Worm (Caenorhabditis elegans) whole organism, early embryonic: ENCODE measurements around the gene str-38.

Experiments used
- B0310.2 ChIP-seq: sonication (generic microtip); optimal IDR thresholded peaks from 2 replicates; lab custom pipeline; 2016; ENCODE audit warnings: mild to moderate bottlenecking, missing genetic modification characterization, missing compliant biosample characterization
- F13C5.2 ChIP-seq: sonication (generic microtip); optimal IDR thresholded peaks from 2 replicates; lab custom pipeline; 2017; ENCODE audit warnings: mild to moderate bottlenecking, missing genetic modification characterization, inconsistent platforms, missing compliant biosample characterization
- aly-1 ChIP-seq: sonication (generic microtip); optimal IDR thresholded peaks from 2 replicates; lab custom pipeline; 2016; ENCODE audit warnings: missing genetic modification characterization, missing compliant biosample characterization
- ama-1 ChIP-seq: fragments of 150-350 bp; optimal IDR thresholded peaks from 2 replicates; lab custom pipeline; 2014
- ceh-13 ChIP-seq: fragments of 200-800 bp; sonication (Bioruptor generic); optimal IDR thresholded peaks from 2 replicates; lab custom pipeline; 2018; ENCODE audit warnings: mild to moderate bottlenecking, missing genetic modification characterization, missing compliant biosample characterization
- ceh-36 ChIP-seq: sonication (generic microtip); optimal IDR thresholded peaks from 2 replicates; lab custom pipeline; 2016; ENCODE audit warnings: missing genetic modification characterization, inconsistent platforms, missing compliant biosample characterization
- ets-7 ChIP-seq: sonication (generic microtip); optimal IDR thresholded peaks from 2 replicates; lab custom pipeline; 2016; ENCODE audit warnings: missing genotype, missing genetic modification characterization, missing compliant biosample characterization
- flt-1 ChIP-seq: fragments of 200-800 bp; sonication (Bioruptor generic); IDR thresholded peaks from 2 replicates; pipeline ENCODE4 v1.3.6; 2022; ENCODE audit warnings: missing genetic modification characterization, missing compliant biosample characterization
- hmbx-1 ChIP-seq: sonication (generic microtip); optimal IDR thresholded peaks from 2 replicates; lab custom pipeline; 2016; ENCODE audit warnings: mild to moderate bottlenecking, missing genetic modification characterization, missing compliant biosample characterization
- hmg-4 ChIP-seq: fragments of 200-800 bp; sonication (Bioruptor generic); optimal IDR thresholded peaks from 2 replicates; lab custom pipeline; 2018; ENCODE audit warnings: mild to moderate bottlenecking, missing genetic modification characterization, missing compliant biosample characterization
- hnd-1 ChIP-seq: sonication (generic microtip); optimal IDR thresholded peaks from 2 replicates; lab custom pipeline; 2016; ENCODE audit warnings: missing genetic modification characterization, missing compliant biosample characterization
- pes-1 ChIP-seq: fragments of 200-800 bp; sonication (Bioruptor generic); IDR thresholded peaks from 2 replicates; pipeline ENCODE4 v1.3.6; 2022; ENCODE audit warnings: missing genetic modification reagents, missing genetic modification characterization, missing compliant biosample characterization
- scrt-1 ChIP-seq: fragments of 200-800 bp; sonication (Bioruptor generic); IDR thresholded peaks from 2 replicates; pipeline ENCODE4 v1.3.6; 2022; ENCODE audit warnings: missing genetic modification characterization, missing compliant biosample characterization
- sea-1 ChIP-seq: fragments of 200-800 bp; sonication (Bioruptor generic); conservative IDR thresholded peaks from 2 replicates; pipeline ENCODE4 v1.3.6; 2022; ENCODE audit warnings: missing genetic modification characterization, missing compliant biosample characterization
- tbx-11 ChIP-seq: fragments of 200-800 bp; sonication (Bioruptor generic); IDR thresholded peaks from 2 replicates; pipeline ENCODE4 v1.3.6; 2022; ENCODE audit warnings: missing genetic modification characterization, missing compliant biosample characterization
- tbx-37 ChIP-seq: fragments of 200-800 bp; sonication (Bioruptor generic); conservative IDR thresholded peaks from 2 replicates; pipeline ENCODE4 v1.3.6; 2022; ENCODE audit warnings: missing genetic modification reagents, missing genetic modification characterization, missing compliant biosample characterization
- tra-4 ChIP-seq: sonication (generic microtip); optimal IDR thresholded peaks from 2 replicates; lab custom pipeline; 2017; ENCODE audit warnings: missing genetic modification characterization, missing compliant biosample characterization

The str-38 gene

ce11 chrV:15712385-15712784, 19.7 kb downstream of the str-38 start:
- TF ChIP-seq hnd-1 (tag; lab: Kevin White, UChicago) (no peak), sea-1 (GFP tag; lab: Robert Waterston, UW) (no peak), ama-1 (lab: Kevin White, UChicago) (no peak), hmg-4 (GFP tag; lab: Kevin White, UChicago) (no peak), flt-1 (GFP tag; lab: Robert Waterston, UW) (no peak), F13C5.2 (tag; lab: Kevin White, UChicago) (no peak), pes-1 (GFP tag; lab: Robert Waterston, UW) (no peak), B0310.2 (tag; lab: Kevin White, UChicago) (no peak), tbx-11 (GFP tag; lab: Robert Waterston, UW) (no peak), ets-7 (no peak), scrt-1 (GFP tag; lab: Robert Waterston, UW) (no peak), tra-4 (tag; lab: Kevin White, UChicago) (no peak), aly-1 (no peak), hmbx-1 (no peak), ceh-36 (tag; lab: Kevin White, UChicago) (no peak), tbx-37 (no peak), ceh-13 (GFP tag; lab: Kevin White, UChicago) (no peak)

- TF ChIP-seq ceh-13 (GFP tag; lab: Kevin White, UChicago) (no peak), scrt-1 (GFP tag; lab: Robert Waterston, UW) (no peak), ama-1 (lab: Kevin White, UChicago) (no peak), hnd-1 (tag; lab: Kevin White, UChicago) (no peak), sea-1 (GFP tag; lab: Robert Waterston, UW) (no peak), F13C5.2 (tag; lab: Kevin White, UChicago) (no peak), aly-1 (no peak), tbx-37 (no peak), hmbx-1 (no peak), tbx-11 (GFP tag; lab: Robert Waterston, UW) (no peak), hmg-4 (GFP tag; lab: Kevin White, UChicago) (no peak), flt-1 (GFP tag; lab: Robert Waterston, UW) (no peak), ceh-36 (tag; lab: Kevin White, UChicago) (no peak), tra-4 (tag; lab: Kevin White, UChicago) (no peak), B0310.2 (tag; lab: Kevin White, UChicago) (no peak)
Observed at ce11 chrV:15711898-15712297, 20.2 kb downstream of the str-38 start, which contains the start of gene str-101. Gene str-101 (minus strand): TSS chrV:15711998.

ce11 chrV:15710401-15710800, 21.7 kb downstream of the str-38 start, which contains the start of gene Y6E2A.1:
Gene Y6E2A.1 (minus strand): TSS chrV:15710501.
- TF ChIP-seq tra-4 (tag; lab: Kevin White, UChicago), result no peak
- no peak for TF ChIP-seq hmg-4 (GFP tag; lab: Kevin White, UChicago)
- TF ChIP-seq aly-1, result no peak
- no peak for TF ChIP-seq scrt-1 (GFP tag; lab: Robert Waterston, UW)
- TF ChIP-seq pes-1 (GFP tag; lab: Robert Waterston, UW), result no peak
- TF ChIP-seq F13C5.2 (tag; lab: Kevin White, UChicago), result no peak
- no peak for TF ChIP-seq ama-1 (lab: Kevin White, UChicago)
- no peak for TF ChIP-seq ceh-13 (GFP tag; lab: Kevin White, UChicago)
- TF ChIP-seq hnd-1 (tag; lab: Kevin White, UChicago), result no peak
- TF ChIP-seq ets-7, result no peak
- no peak for TF ChIP-seq B0310.2 (tag; lab: Kevin White, UChicago)
- TF ChIP-seq hmbx-1, result no peak
- no peak for TF ChIP-seq sea-1 (GFP tag; lab: Robert Waterston, UW)
- no peak for TF ChIP-seq tbx-37
- no peak for TF ChIP-seq ceh-36 (tag; lab: Kevin White, UChicago)
- no peak for TF ChIP-seq flt-1 (GFP tag; lab: Robert Waterston, UW)
- no peak for TF ChIP-seq tbx-11 (GFP tag; lab: Robert Waterston, UW)

ce11 chrV:15707982-15708381, 24.1 kb downstream of the str-38 start:
- TF ChIP-seq aly-1 (no peak), ets-7 (no peak), ceh-36 (tag; lab: Kevin White, UChicago) (no peak), sea-1 (GFP tag; lab: Robert Waterston, UW) (no peak), scrt-1 (GFP tag; lab: Robert Waterston, UW) (no peak), tbx-37 (no peak), tra-4 (tag; lab: Kevin White, UChicago) (no peak), F13C5.2 (tag; lab: Kevin White, UChicago) (no peak), hnd-1 (tag; lab: Kevin White, UChicago) (no peak), ama-1 (lab: Kevin White, UChicago) (no peak), flt-1 (GFP tag; lab: Robert Waterston, UW) (no peak), hmg-4 (GFP tag; lab: Kevin White, UChicago) (no peak)

- no peak for TF ChIP-seq F13C5.2 (tag; lab: Kevin White, UChicago)
- no peak for TF ChIP-seq B0310.2 (tag; lab: Kevin White, UChicago)
- no peak for TF ChIP-seq flt-1 (GFP tag; lab: Robert Waterston, UW)
- no peak for TF ChIP-seq tra-4 (tag; lab: Kevin White, UChicago)
- TF ChIP-seq sea-1 (GFP tag; lab: Robert Waterston, UW), result no peak
- TF ChIP-seq ama-1 (lab: Kevin White, UChicago), result no peak
- no peak for TF ChIP-seq hmbx-1
- TF ChIP-seq hnd-1 (tag; lab: Kevin White, UChicago), result no peak
- no peak for TF ChIP-seq hmg-4 (GFP tag; lab: Kevin White, UChicago)
Observed at ce11 chrV:15704745-15705144, 27.4 kb downstream of the str-38 start, which contains the start of gene twk-34. Gene twk-34 (plus strand): TSS chrV:15704960.

- TF ChIP-seq hmbx-1, result no peak
- no peak for TF ChIP-seq ama-1 (lab: Kevin White, UChicago)
- TF ChIP-seq hnd-1 (tag; lab: Kevin White, UChicago), result no peak
- TF ChIP-seq B0310.2 (tag; lab: Kevin White, UChicago), result no peak
- no peak for TF ChIP-seq sea-1 (GFP tag; lab: Robert Waterston, UW)
- TF ChIP-seq tbx-37, result no peak
- no peak for TF ChIP-seq scrt-1 (GFP tag; lab: Robert Waterston, UW)
- TF ChIP-seq tra-4 (tag; lab: Kevin White, UChicago), result no peak
- no peak for TF ChIP-seq ceh-13 (GFP tag; lab: Kevin White, UChicago)
- TF ChIP-seq flt-1 (GFP tag; lab: Robert Waterston, UW), result no peak
- no peak for TF ChIP-seq aly-1
- no peak for TF ChIP-seq tbx-11 (GFP tag; lab: Robert Waterston, UW)
Observed at ce11 chrV:15702263-15702662, 29.8 kb downstream of the str-38 start, which contains the start of gene nhr-53. Gene nhr-53 (minus strand): TSS chrV:15702363.
